Fruit fly (Drosophila melanogaster) whole organism, pupa: Measurements from ENCODE around the gene CG31248.

Source experiments
- CG12605 ChIP-seq: fragments of 200-800 bp; sonication (Bioruptor generic); IDR thresholded peaks from 2 replicates; pipeline ENCODE4 v1.3.6; 2022; ENCODE audit warnings: missing biosample characterization, missing genetic modification characterization
- CG14655 ChIP-seq: fragments of 200-800 bp; sonication (Bioruptor generic); optimal IDR thresholded peaks from 3 replicates; lab custom pipeline; 2017; ENCODE audit warnings: mild to moderate bottlenecking, missing biosample characterization, missing genetic modification reagents, missing genetic modification characterization
- CG32121 ChIP-seq: fragments of 200-800 bp; sonication (Bioruptor generic); IDR thresholded peaks from 2 replicates; pipeline ENCODE4 v1.3.6; 2022; ENCODE audit warnings: missing biosample characterization, missing genetic modification characterization
- CG34367 ChIP-seq: fragments of 200-800 bp; sonication (Bioruptor generic); optimal IDR thresholded peaks from 2 replicates; lab custom pipeline; 2018; ENCODE audit warnings: missing biosample characterization, mild to moderate bottlenecking, missing genetic modification characterization
- CG4496 ChIP-seq: fragments of 200-800 bp; sonication (Bioruptor generic); IDR thresholded peaks from 3 replicates; pipeline ENCODE4 v1.3.6; 2022; ENCODE audit warnings: missing biosample characterization, missing genetic modification characterization
- CG9948 ChIP-seq: fragments of 200-800 bp; sonication (Bioruptor generic); optimal IDR thresholded peaks from 2 replicates; lab custom pipeline; 2018; ENCODE audit warnings: missing biosample characterization, mild to moderate bottlenecking, missing genetic modification characterization, moderate library complexity
- D1 ChIP-seq: fragments of 200-800 bp; sonication (Bioruptor generic); optimal IDR thresholded peaks from 2 replicates; lab custom pipeline; 2018; ENCODE audit warnings: missing biosample characterization, mild to moderate bottlenecking, missing genetic modification characterization, moderate library complexity
- EcR ChIP-seq: fragments of 200-800 bp; sonication (Bioruptor generic); optimal IDR thresholded peaks from 3 replicates; lab custom pipeline; 2019; ENCODE audit warnings: missing biosample characterization, missing genetic modification characterization, mild to moderate bottlenecking, moderate library complexity, missing genetic modification reagents
- Ets98B ChIP-seq: fragments of 200-800 bp; sonication (Bioruptor generic); IDR thresholded peaks from 2 replicates; pipeline ENCODE4 v1.3.6; 2022; ENCODE audit warnings: missing biosample characterization, missing genetic modification characterization
- Snoo ChIP-seq: fragments of 200-800 bp; sonication (Bioruptor generic); optimal IDR thresholded peaks from 3 replicates; lab custom pipeline; 2017; ENCODE audit warnings: missing biosample characterization, mild to moderate bottlenecking, missing genetic modification characterization, inconsistent platforms
- fd96Ca ChIP-seq: fragments of 200-800 bp; sonication (Bioruptor generic); IDR thresholded peaks from 3 replicates; pipeline ENCODE4 v1.3.6; 2022; ENCODE audit warnings: missing biosample characterization, missing genetic modification characterization
- rn ChIP-seq: fragments of 200-800 bp; sonication (Bioruptor generic); IDR thresholded peaks from 2 replicates; pipeline ENCODE4 v1.3.6; 2022; ENCODE audit warnings: missing biosample characterization, missing genetic modification characterization

DNA sequence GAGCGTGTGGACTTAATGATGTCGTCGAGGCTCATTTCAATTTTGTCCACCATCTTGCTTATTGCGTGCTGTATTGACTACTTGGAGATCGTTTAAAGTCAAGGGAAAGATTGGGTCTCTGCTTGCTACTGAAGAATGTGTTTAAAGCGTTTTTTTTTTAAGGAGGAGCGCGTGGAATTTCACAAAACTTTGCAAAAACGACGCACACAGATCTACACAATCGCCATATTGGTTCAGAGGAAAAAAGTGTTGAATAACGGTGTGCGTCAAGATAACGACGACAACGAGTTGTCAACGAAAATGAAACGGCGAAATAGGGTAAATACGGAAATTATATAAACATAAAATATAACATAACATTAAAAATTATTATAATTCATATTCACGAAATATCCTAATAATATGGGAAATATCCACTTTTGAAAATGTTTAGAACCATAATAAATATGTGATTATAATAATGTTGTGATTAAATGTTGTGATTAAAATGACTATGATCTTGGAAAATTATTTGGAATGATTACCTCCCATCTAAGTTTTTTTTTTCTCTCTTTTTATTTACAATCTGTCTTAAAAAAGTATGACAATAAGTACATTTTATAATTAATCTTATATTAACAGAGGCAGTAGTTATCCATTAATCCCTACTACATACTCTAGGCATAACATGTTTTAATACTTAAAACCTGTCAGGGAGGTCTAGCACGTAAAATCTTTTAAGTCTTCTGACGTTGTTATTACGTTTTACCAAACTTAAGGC, 48.8 kb upstream of the CG31248 start, which contains the start of gene Ref1:
- no peak for TF ChIP-seq CG14655
- no peak for TF ChIP-seq CG32121 (GFP tag; lab: Robert Waterston, UW)
- no peak for TF ChIP-seq rn (GFP tag; lab: Robert Waterston, UW)
- no peak for TF ChIP-seq Snoo (tag; lab: Kevin White, UChicago)
- TF ChIP-seq CG4496 (GFP tag; lab: Robert Waterston, UW): no peak
- TF ChIP-seq EcR (GFP tag; lab: Kevin White, UChicago): no peak
- TF ChIP-seq CG12605 (GFP tag; lab: Robert Waterston, UW): no peak
- TF ChIP-seq D1 (tag; lab: Kevin White, UChicago): no peak
- TF ChIP-seq CG9948 (tag; lab: Kevin White, UChicago): no peak
- no peak for TF ChIP-seq CG34367 (tag; lab: Kevin White, UChicago)
- no peak for TF ChIP-seq Ets98B (GFP tag; lab: Robert Waterston, UW)
- no peak for TF ChIP-seq fd96Ca (GFP tag; lab: Robert Waterston, UW)
